Worm (Caenorhabditis elegans) whole organism, midembryonic: Measurements from ENCODE around the gene alh-1.

Experiments
- T22C8.4 ChIP-seq: fragments of 200-800 bp; sonication (Bioruptor generic); IDR thresholded peaks from 2 replicates; pipeline ENCODE4 v1.3.6; 2022; ENCODE audit warnings: missing genetic modification characterization, missing compliant biosample characterization
- cog-1 ChIP-seq: sonication (generic microtip); optimal IDR thresholded peaks from 2 replicates; lab custom pipeline; 2016; ENCODE audit warnings: missing genetic modification characterization, missing compliant biosample characterization
- flt-1 ChIP-seq: fragments of 200-800 bp; sonication (Bioruptor generic); IDR thresholded peaks from 2 replicates; pipeline ENCODE4 v1.3.6; 2022; ENCODE audit warnings: missing genetic modification characterization, missing compliant biosample characterization
- med-1 ChIP-seq: sonication (generic microtip); optimal IDR thresholded peaks from 2 replicates; lab custom pipeline; 2017; ENCODE audit warnings: missing genetic modification characterization, mild to moderate bottlenecking, missing compliant biosample characterization, antibody characterized with exemption, missing genetic modification reagents; ENCODE audit not compliant: insufficient read depth
- ref-1 ChIP-seq: fragments of 200-800 bp; sonication (Bioruptor generic); conservative IDR thresholded peaks from 2 replicates; pipeline ENCODE4 v1.3.6; 2022; ENCODE audit warnings: missing genetic modification reagents, missing genetic modification characterization, missing compliant biosample characterization
- tab-1 ChIP-seq: fragments of 200-800 bp; sonication (Bioruptor generic); IDR thresholded peaks from 2 replicates; pipeline ENCODE4 v1.3.6; 2022; ENCODE audit warnings: missing genetic modification characterization, missing compliant biosample characterization
- ztf-23 ChIP-seq: fragments of 200-800 bp; sonication (Bioruptor generic); IDR thresholded peaks from 2 replicates; pipeline ENCODE4 v1.3.6; 2022; ENCODE audit warnings: missing genetic modification reagents, missing genetic modification characterization, missing compliant biosample characterization
- ztf-29 ChIP-seq: fragments of 200-800 bp; sonication (Bioruptor generic); IDR thresholded peaks from 2 replicates; pipeline ENCODE4 v1.3.6; 2022; ENCODE audit warnings: missing genetic modification reagents, missing genetic modification characterization, missing compliant biosample characterization

- TF ChIP-seq ztf-23 (GFP tag; lab: Robert Waterston, UW) (no peak), flt-1 (GFP tag; lab: Robert Waterston, UW) (no peak), cog-1 (tag; lab: Kevin White, UChicago) (no peak), ztf-29 (no peak), T22C8.4 (GFP tag; lab: Robert Waterston, UW) (no peak), ref-1 (GFP tag; lab: Robert Waterston, UW) (no peak), tab-1 (GFP tag; lab: Robert Waterston, UW) (no peak), med-1 (GFP tag; lab: Kevin White, UChicago) (no peak)
These were observed 16.9 kb downstream of the alh-1 start, which contains the start of gene F54D8.10 for ce11 chrIII:5094506-5094905.
